Fruit fly (Drosophila melanogaster): ENCODE data around the gene mys.
A peak's percentile ranks its signal among the peaks of the same experiment; 100 is the strongest.

The mys gene

dm6 chrX:8092075-8092682 lies 30.7 kb downstream of the mys start (continued):
- peak; percentile 79 for TF ChIP-seq CG1792 (GFP tag; optimal IDR thresholded peaks at IDR 0.05)
- TF ChIP-seq dmrt99B (tag; optimal IDR thresholded peaks at IDR 0.05) = peak; percentile 98
- TF ChIP-seq sens (GFP tag) = peak; percentile 98
- peak; percentile 92 for TF ChIP-seq Hr3 (GFP tag; optimal IDR thresholded peaks at IDR 0.05)
- peak; percentile 94 for TF ChIP-seq run (tag; optimal IDR thresholded peaks at IDR 0.05)
- TF ChIP-seq psq (GFP tag; optimal IDR thresholded peaks at IDR 0.05) = peak; percentile 87
- TF ChIP-seq H2.0 (GFP tag; IDR thresholded peaks at IDR 0.05) = peak; percentile 88
- TF ChIP-seq kni (GFP tag; optimal IDR thresholded peaks at IDR 0.05) = peak; percentile 95
- TF ChIP-seq mirr (GFP tag; optimal IDR thresholded peaks at IDR 0.05) = peak; percentile 77
- no peak for TF ChIP-seq CG16813 (GFP tag; IDR thresholded peaks at IDR 0.05; ENCODE audit: partially characterized antibody)
- TF ChIP-seq CG7357 (GFP tag; IDR thresholded peaks at IDR 0.05) = peak; percentile 87
- peak; percentile 76 for TF ChIP-seq CG5953 (GFP tag; IDR thresholded peaks at IDR 0.05)
- TF ChIP-seq Max (GFP tag; optimal IDR thresholded peaks at IDR 0.05) = peak; percentile 90
- TF ChIP-seq phol (tag; optimal IDR thresholded peaks at IDR 0.05) = peak; percentile 95
- TF ChIP-seq Dek (tag; optimal IDR thresholded peaks at IDR 0.05) = peak; percentile 94
- peak; percentile 83 for TF ChIP-seq corto (GFP tag; optimal IDR thresholded peaks at IDR 0.05)
- TF ChIP-seq zen (tag; optimal IDR thresholded peaks at IDR 0.05) = peak; percentile 82
- peak; percentile 75 to 89 for TF ChIP-seq Pdp1 (GFP tag; optimal IDR thresholded peaks at IDR 0.05)
- TF ChIP-seq ro (GFP tag; IDR thresholded peaks at IDR 0.05) = peak; percentile 81
- TF ChIP-seq CG15514 (GFP tag; optimal IDR thresholded peaks at IDR 0.05) = peak; percentile 83
- peak; percentile 89 for TF ChIP-seq HLH3B (GFP tag; IDR thresholded peaks at IDR 0.05)
- TF ChIP-seq Chrac-16 (GFP tag; optimal IDR thresholded peaks at IDR 0.05) = peak; percentile 92
- TF ChIP-seq sc (optimal IDR thresholded peaks at IDR 0.05) = no peak
- TF ChIP-seq sc (GFP tag; optimal IDR thresholded peaks at IDR 0.05) = peak; percentile 91
- TF ChIP-seq CG9932 (GFP tag; IDR thresholded peaks at IDR 0.05) = peak; percentile 87
- TF ChIP-seq Spps (tag; optimal IDR thresholded peaks at IDR 0.05) = peak; percentile 83
- TF ChIP-seq CG1832 (GFP tag; optimal IDR thresholded peaks at IDR 0.05) = no peak
- TF ChIP-seq HLH54F (GFP tag; optimal IDR thresholded peaks at IDR 0.05) = peak; percentile 72
- peak; percentile 92 for TF ChIP-seq CG11723 (GFP tag; optimal IDR thresholded peaks at IDR 0.05)
- peak; percentile 90 for TF ChIP-seq CG10366 (GFP tag; IDR thresholded peaks at IDR 0.05)
- peak; percentile 44 for TF ChIP-seq ERR (GFP tag; optimal IDR thresholded peaks at IDR 0.05)
- peak; percentile 81 for TF ChIP-seq CG15696 (tag; optimal IDR thresholded peaks at IDR 0.05)
- TF ChIP-seq Mrtf (GFP tag; IDR thresholded peaks at IDR 0.05) = peak; percentile 86
- TF ChIP-seq CG8478 (optimal IDR thresholded peaks at IDR 0.05) = no peak
- TF ChIP-seq CG17361 (GFP tag; IDR thresholded peaks at IDR 0.05) = peak; percentile 97
- peak; percentile 88 for TF ChIP-seq CG6254 (GFP tag; optimal IDR thresholded peaks at IDR 0.05)
- TF ChIP-seq jigr1 (GFP tag; IDR thresholded peaks at IDR 0.05) = peak; percentile 90
- TF ChIP-seq Dfd (GFP tag; optimal IDR thresholded peaks at IDR 0.05) = no peak
- TF ChIP-seq tin (GFP tag; optimal IDR thresholded peaks at IDR 0.05) = peak; percentile 93
- TF ChIP-seq hth (optimal IDR thresholded peaks at IDR 0.05) = no peak
- peak; percentile 95 for TF ChIP-seq sqz (GFP tag; optimal IDR thresholded peaks at IDR 0.05)
- no peak for TF ChIP-seq unc-4 (GFP tag; IDR thresholded peaks at IDR 0.05; ENCODE audit: partially characterized antibody)
- TF ChIP-seq CG5245 (GFP tag; optimal IDR thresholded peaks at IDR 0.05) = peak; percentile 83
- TF ChIP-seq fd3F (GFP tag; optimal IDR thresholded peaks at IDR 0.05) = peak; percentile 93
- TF ChIP-seq pzg (GFP tag; optimal IDR thresholded peaks at IDR 0.05) = no peak
- TF ChIP-seq Trl (optimal IDR thresholded peaks at IDR 0.05) = peak; percentile 88 to 93
- TF ChIP-seq Trl (GFP tag; optimal IDR thresholded peaks at IDR 0.05) = peak; percentile 79
- peak; percentile 89 to 96 for TF ChIP-seq bsh (GFP tag; optimal IDR thresholded peaks at IDR 0.05)
- TF ChIP-seq klu (GFP tag; IDR thresholded peaks at IDR 0.05) = peak; percentile 88
- TF ChIP-seq Mad (GFP tag; optimal IDR thresholded peaks at IDR 0.05) = peak; percentile 76
- TF ChIP-seq CG8290 (GFP tag; optimal IDR thresholded peaks at IDR 0.05) = peak; percentile 84
- TF ChIP-seq CG8290 (tag; optimal IDR thresholded peaks at IDR 0.05) = peak; percentile 44 to 77
